Worm (Caenorhabditis elegans) whole organism, mixed stage, embryonic: ENCODE results near the gene Y39A1A.10.

Source experiments
- M03D4.4 ChIP-seq: sonication (generic microtip); optimal IDR thresholded peaks from 2 replicates; lab custom pipeline; 2017; ENCODE audit warnings: mild to moderate bottlenecking, missing genetic modification characterization, missing compliant biosample characterization
- bed-3 ChIP-seq: fragments of 200-800 bp; sonication (Bioruptor generic); optimal IDR thresholded peaks from 3 replicates; lab custom pipeline; 2018; ENCODE audit warnings: mild to moderate bottlenecking, missing genetic modification characterization, moderate library complexity, missing compliant biosample characterization
- ceh-43 ChIP-seq: fragments of 200-800 bp; sonication (Bioruptor generic); optimal IDR thresholded peaks from 2 replicates; lab custom pipeline; 2018; ENCODE audit warnings: mild to moderate bottlenecking, missing genetic modification characterization, moderate library complexity, missing compliant biosample characterization
- ces-1 ChIP-seq: fragments of 150-350 bp; optimal IDR thresholded peaks from 2 replicates; lab custom pipeline; 2014; ENCODE audit warnings: missing biosample characterization, missing genetic modification reagents, missing genetic modification characterization
- cnd-1 ChIP-seq: fragments of 200-800 bp; sonication (Bioruptor generic); optimal IDR thresholded peaks from 2 replicates; lab custom pipeline; 2018; ENCODE audit warnings: mild to moderate bottlenecking, missing genetic modification characterization, missing compliant biosample characterization
- elt-3 ChIP-seq: fragments of 150-350 bp; optimal IDR thresholded peaks from 2 replicates; lab custom pipeline; 2014; ENCODE audit warnings: missing biosample characterization, missing genetic modification characterization
- flh-1 ChIP-seq: fragments of 200-800 bp; sonication (Bioruptor generic); optimal IDR thresholded peaks from 2 replicates; lab custom pipeline; 2018; ENCODE audit warnings: mild to moderate bottlenecking, missing genetic modification characterization, moderate library complexity, missing compliant biosample characterization
- ham-2 ChIP-seq: fragments of 200-800 bp; sonication (Bioruptor generic); optimal IDR thresholded peaks from 2 replicates; lab custom pipeline; 2018; ENCODE audit warnings: mild to moderate bottlenecking, missing genetic modification characterization, missing compliant biosample characterization
- hlh-1 ChIP-seq: fragments of 150-350 bp; optimal IDR thresholded peaks from 2 replicates; lab custom pipeline; 2014; ENCODE audit warnings: missing biosample characterization, missing genetic modification reagents, missing genetic modification characterization
- lin-13 ChIP-seq: fragments of 150-350 bp; optimal IDR thresholded peaks from 2 replicates; lab custom pipeline; 2014; ENCODE audit warnings: missing biosample characterization, missing genetic modification characterization
- lin-32 ChIP-seq: fragments of 200-800 bp; sonication (Bioruptor generic); optimal IDR thresholded peaks from 2 replicates; lab custom pipeline; 2018; ENCODE audit warnings: mild to moderate bottlenecking, missing genetic modification characterization, missing compliant biosample characterization
- lsy-2 ChIP-seq: fragments of 150-350 bp; optimal IDR thresholded peaks from 2 replicates; lab custom pipeline; 2014; ENCODE audit warnings: missing biosample characterization, missing genetic modification characterization
- mab-5 ChIP-seq: fragments of 150-350 bp; optimal IDR thresholded peaks from 2 replicates; lab custom pipeline; 2014; ENCODE audit warnings: missing biosample characterization, missing genetic modification characterization
- mep-1 ChIP-seq: fragments of 150-350 bp; optimal IDR thresholded peaks from 2 replicates; lab custom pipeline; 2017; ENCODE audit warnings: missing biosample characterization, missing genetic modification reagents, missing genetic modification characterization, inconsistent platforms
- mls-2 ChIP-seq: sonication (generic microtip); optimal IDR thresholded peaks from 2 replicates; lab custom pipeline; 2016; ENCODE audit warnings: mild to moderate bottlenecking, missing genetic modification characterization, moderate library complexity, missing compliant biosample characterization
- nhr-12 ChIP-seq: fragments of 150-350 bp; optimal IDR thresholded peaks from 2 replicates; lab custom pipeline; 2014; ENCODE audit warnings: missing biosample characterization, missing genetic modification characterization
- nhr-2 ChIP-seq: fragments of 150-350 bp; optimal IDR thresholded peaks from 2 replicates; lab custom pipeline; 2014; ENCODE audit warnings: missing biosample characterization, missing genetic modification characterization
- nhr-237 ChIP-seq: fragments of 150-350 bp; optimal IDR thresholded peaks from 2 replicates; lab custom pipeline; 2014; ENCODE audit warnings: missing biosample characterization, missing genetic modification characterization
- nhr-28 ChIP-seq: fragments of 150-350 bp; optimal IDR thresholded peaks from 2 replicates; lab custom pipeline; 2014; ENCODE audit warnings: missing biosample characterization, missing genetic modification characterization
- nhr-76 ChIP-seq: sonication (generic microtip); optimal IDR thresholded peaks from 2 replicates; lab custom pipeline; 2017; ENCODE audit warnings: missing biosample characterization, missing genetic modification characterization
- pha-4 ChIP-seq: fragments of 150-350 bp; optimal IDR thresholded peaks from 2 replicates; lab custom pipeline; 2018; ENCODE audit warnings: missing biosample characterization, missing genetic modification reagents, missing genetic modification characterization
- sem-2 ChIP-seq: fragments of 200-800 bp; sonication (Bioruptor generic); optimal IDR thresholded peaks from 2 replicates; lab custom pipeline; 2018; ENCODE audit warnings: mild to moderate bottlenecking, missing genetic modification characterization, missing compliant biosample characterization
- snpc-4 ChIP-seq: fragments of 150-350 bp; optimal IDR thresholded peaks from 2 replicates; lab custom pipeline; 2014; ENCODE audit warnings: missing biosample characterization, missing genetic modification characterization
- sptf-1 ChIP-seq: sonication (generic microtip); optimal IDR thresholded peaks from 2 replicates; lab custom pipeline; 2017; ENCODE audit warnings: mild to moderate bottlenecking, missing genetic modification characterization, moderate library complexity, missing compliant biosample characterization
- tbx-8 ChIP-seq: fragments of 200-800 bp; sonication (Bioruptor generic); optimal IDR thresholded peaks from 2 replicates; lab custom pipeline; 2018; ENCODE audit warnings: mild to moderate bottlenecking, missing genetic modification characterization, moderate library complexity, missing compliant biosample characterization
- unc-120 ChIP-seq: sonication (generic microtip); optimal IDR thresholded peaks from 2 replicates; lab custom pipeline; 2017; ENCODE audit warnings: missing genetic modification characterization, missing compliant biosample characterization; ENCODE audit not compliant: poor library complexity, severe bottlenecking
- unc-39 ChIP-seq: fragments of 150-350 bp; optimal IDR thresholded peaks from 2 replicates; lab custom pipeline; 2014; ENCODE audit warnings: missing biosample characterization, missing genetic modification characterization
- unc-62 ChIP-seq: fragments of 150-350 bp; optimal IDR thresholded peaks from 2 replicates; lab custom pipeline; 2014; ENCODE audit warnings: missing biosample characterization, missing genetic modification reagents, missing genetic modification characterization
- zip-8 ChIP-seq: fragments of 150-350 bp; optimal IDR thresholded peaks from 2 replicates; lab custom pipeline; 2014; ENCODE audit warnings: missing biosample characterization, missing genetic modification characterization
- ztf-11 ChIP-seq: fragments of 150-350 bp; optimal IDR thresholded peaks from 2 replicates; lab custom pipeline; 2014; ENCODE audit warnings: missing biosample characterization, missing genetic modification characterization

Y39A1A.10 gene

DNA sequence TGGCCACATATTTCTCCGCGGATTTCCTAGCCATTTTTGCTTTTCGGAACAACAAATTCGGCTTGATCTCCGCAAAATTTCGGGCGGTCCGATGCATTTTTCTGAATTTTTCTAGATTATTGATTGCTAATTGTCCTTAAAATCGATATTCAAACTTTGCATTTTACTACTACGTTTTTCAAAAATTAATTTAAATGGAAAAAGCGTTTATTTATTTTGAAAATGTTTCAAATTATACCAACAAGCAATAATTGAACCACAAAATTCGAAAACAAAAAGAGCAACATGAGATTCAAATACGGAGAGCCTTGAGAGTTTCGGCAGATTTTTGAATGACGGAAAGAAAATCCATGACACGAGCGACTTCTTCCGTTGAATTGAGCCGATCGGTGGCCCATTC is 37.5 kb upstream of the Y39A1A.10 start, which contains the start of gene Y45F3A.9:
Y45F3A.9 (minus strand) TSS at position 101 of the 400 bp plus-strand sequence.
- no peak for TF ChIP-seq lin-32 (GFP tag; lab: Kevin White, UChicago)
- no peak for TF ChIP-seq nhr-28 (tag; lab: Kevin White, UChicago)
- no peak for TF ChIP-seq ztf-11 (tag; lab: Kevin White, UChicago)
- no peak for TF ChIP-seq unc-120
- TF ChIP-seq nhr-2 (tag; lab: Kevin White, UChicago): no peak
- no peak for TF ChIP-seq unc-39 (tag; lab: Kevin White, UChicago)
- TF ChIP-seq nhr-12 (tag; lab: Kevin White, UChicago): no peak
- no peak for TF ChIP-seq snpc-4
- no peak for TF ChIP-seq unc-62
- TF ChIP-seq tbx-8: no peak
- TF ChIP-seq bed-3 (GFP tag; lab: Kevin White, UChicago): no peak
- no peak for TF ChIP-seq mls-2 (tag; lab: Kevin White, UChicago)
- TF ChIP-seq elt-3 (tag; lab: Kevin White, UChicago): no peak
- no peak for TF ChIP-seq cnd-1 (tag; lab: Kevin White, UChicago)
- TF ChIP-seq mab-5 (tag; lab: Kevin White, UChicago): no peak
- TF ChIP-seq sem-2 (GFP tag; lab: Kevin White, UChicago): no peak
- no peak for TF ChIP-seq M03D4.4 (tag; lab: Kevin White, UChicago)
- no peak for TF ChIP-seq ces-1

DNA sequence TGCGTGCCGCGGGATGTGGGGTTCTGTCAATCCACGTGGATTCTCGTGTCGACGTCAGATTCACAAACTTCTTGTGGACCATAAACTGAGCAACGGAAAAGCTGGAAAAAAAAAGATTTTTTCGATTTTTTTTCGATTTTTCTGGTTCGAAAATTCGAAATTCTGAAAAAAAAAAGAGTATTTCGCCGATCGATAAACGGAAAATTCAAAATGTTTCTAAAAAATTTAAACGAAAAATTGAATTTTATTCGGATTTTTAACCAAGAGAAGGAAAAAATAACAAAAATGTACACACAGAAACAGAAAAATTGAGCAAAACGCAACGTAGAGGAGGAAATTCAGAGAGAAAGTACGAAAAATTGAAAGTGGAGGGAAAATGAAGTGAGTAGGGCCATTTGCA is 36.1 kb upstream of the Y39A1A.10 start, which contains the start of gene Y39A1A.3:
Y39A1A.3 (minus strand) TSS at position 101 of the 400 bp plus-strand sequence.
- TF ChIP-seq ham-2 (GFP tag; lab: Kevin White, UChicago) (no peak), flh-1 (GFP tag; lab: Kevin White, UChicago) (no peak), nhr-237 (tag; lab: Kevin White, UChicago) (no peak), mab-5 (tag; lab: Kevin White, UChicago) (no peak), mls-2 (tag; lab: Kevin White, UChicago) (no peak), mep-1 (tag; lab: Kevin White, UChicago) (no peak), cnd-1 (tag; lab: Kevin White, UChicago) (no peak), ceh-43 (no peak), elt-3 (tag; lab: Kevin White, UChicago) (no peak), nhr-2 (tag; lab: Kevin White, UChicago) (no peak), zip-8 (tag; lab: Kevin White, UChicago) (no peak)
- TF ChIP-seq, all 35 proteins: peak for 0

DNA sequence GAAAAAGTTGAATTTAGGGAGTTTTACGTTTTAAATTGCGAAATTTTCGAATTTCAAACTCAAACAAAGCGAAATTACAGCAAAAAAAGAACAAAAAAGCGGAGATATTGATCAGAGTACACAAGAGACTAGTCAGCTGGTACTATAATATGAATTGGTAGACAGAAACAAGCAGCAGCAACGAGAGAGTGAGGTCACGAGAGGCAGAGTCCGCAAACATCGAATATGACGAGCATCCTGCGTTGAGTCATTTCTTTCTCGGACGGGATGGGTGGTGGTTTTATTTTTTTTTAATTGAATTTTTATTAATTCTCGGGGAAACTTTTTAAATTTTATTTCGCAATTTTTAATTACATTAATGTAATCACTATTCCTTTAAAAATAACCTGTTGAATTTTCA is 32.8 kb upstream of the Y39A1A.10 start:
- no peak for TF ChIP-seq snpc-4
- TF ChIP-seq mep-1 (tag; lab: Kevin White, UChicago): peak; percentile 64
- TF ChIP-seq ces-1: peak; percentile 54
- TF ChIP-seq nhr-28 (tag; lab: Kevin White, UChicago): no peak
- TF ChIP-seq nhr-237 (tag; lab: Kevin White, UChicago): peak; percentile 15
- TF ChIP-seq unc-39 (tag; lab: Kevin White, UChicago): no peak
- TF ChIP-seq pha-4 (tag; lab: Kevin White, UChicago): peak; percentile 51
- TF ChIP-seq mls-2 (tag; lab: Kevin White, UChicago): no peak
- no peak for TF ChIP-seq nhr-2 (tag; lab: Kevin White, UChicago)
- TF ChIP-seq hlh-1 (tag; lab: Kevin White, UChicago): no peak
- TF ChIP-seq unc-120: no peak
- TF ChIP-seq lin-13 (tag; lab: Kevin White, UChicago): peak; percentile 36
- TF ChIP-seq lsy-2 (tag; lab: Kevin White, UChicago): peak; percentile 58
- TF ChIP-seq bed-3 (GFP tag; lab: Kevin White, UChicago): no peak

DNA sequence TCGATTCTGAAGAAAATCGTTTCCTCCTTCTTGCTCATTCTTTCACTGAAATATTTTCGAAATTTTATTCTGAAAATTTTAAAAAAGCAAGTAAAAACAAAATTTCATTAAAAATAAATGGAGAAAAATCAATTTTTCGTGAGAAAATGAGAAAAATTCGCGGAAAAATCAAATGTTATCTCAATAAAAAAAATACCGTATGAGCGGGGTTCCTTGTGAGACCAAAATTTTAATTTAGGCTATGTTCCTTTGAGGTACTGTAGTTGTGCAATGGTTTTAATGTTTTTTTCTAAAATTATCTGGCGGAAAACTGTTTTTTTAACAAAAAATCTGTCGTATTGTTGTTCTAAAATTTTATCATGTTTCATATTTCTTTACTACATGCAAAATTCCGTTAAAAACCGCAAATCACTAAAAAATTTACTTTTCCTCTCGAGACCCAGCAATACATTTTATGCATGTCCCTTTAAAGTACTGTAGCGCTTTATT is 32.3 kb upstream of the Y39A1A.10 start, which contains the start of gene epg-6:
epg-6 (minus strand) TSS at position 51 of the 489 bp plus-strand sequence.
- TF ChIP-seq sptf-1 (no peak), nhr-12 (tag; lab: Kevin White, UChicago) (no peak), unc-120 (no peak), nhr-76 (no peak), lin-13 (tag; lab: Kevin White, UChicago) (no peak), lin-32 (GFP tag; lab: Kevin White, UChicago) (no peak), nhr-28 (tag; lab: Kevin White, UChicago) (no peak)

DNA sequence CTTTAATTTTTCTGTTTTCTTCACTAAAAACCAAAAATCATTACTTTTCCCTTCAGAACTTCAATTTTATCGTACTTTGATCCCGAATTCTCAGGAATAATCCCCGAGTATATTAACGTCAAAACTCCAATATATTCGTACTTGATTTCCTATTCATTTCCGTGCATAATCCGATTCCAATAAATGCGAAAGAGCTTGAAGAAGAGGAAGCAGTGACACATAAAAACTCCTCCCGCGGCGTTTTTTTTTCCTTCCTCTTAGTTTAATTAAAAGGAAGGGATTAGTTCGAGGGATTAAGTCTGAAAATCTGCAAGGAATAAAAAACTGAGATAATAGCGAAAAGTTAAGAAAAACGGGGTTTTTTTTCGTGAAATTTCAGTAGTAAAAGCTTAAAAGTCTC is 31.6 kb upstream of the Y39A1A.10 start:
- TF ChIP-seq sem-2 (GFP tag; lab: Kevin White, UChicago) (no peak), unc-120 (no peak), cnd-1 (tag; lab: Kevin White, UChicago) (no peak), unc-39 (tag; lab: Kevin White, UChicago) (no peak), flh-1 (GFP tag; lab: Kevin White, UChicago) (no peak), lsy-2 (tag; lab: Kevin White, UChicago) (no peak), ztf-11 (tag; lab: Kevin White, UChicago) (no peak), ceh-43 (no peak), M03D4.4 (tag; lab: Kevin White, UChicago) (no peak)
